Fruit fly (Drosophila melanogaster): ENCODE measurements around the gene Cyp4g1.
"Not testable (repeated sequence)": the region's sequence is repeated elsewhere in the genome, so short reads cannot be mapped to it uniquely, and the experiment has no call there.

Cyp4g1 gene

DNA sequence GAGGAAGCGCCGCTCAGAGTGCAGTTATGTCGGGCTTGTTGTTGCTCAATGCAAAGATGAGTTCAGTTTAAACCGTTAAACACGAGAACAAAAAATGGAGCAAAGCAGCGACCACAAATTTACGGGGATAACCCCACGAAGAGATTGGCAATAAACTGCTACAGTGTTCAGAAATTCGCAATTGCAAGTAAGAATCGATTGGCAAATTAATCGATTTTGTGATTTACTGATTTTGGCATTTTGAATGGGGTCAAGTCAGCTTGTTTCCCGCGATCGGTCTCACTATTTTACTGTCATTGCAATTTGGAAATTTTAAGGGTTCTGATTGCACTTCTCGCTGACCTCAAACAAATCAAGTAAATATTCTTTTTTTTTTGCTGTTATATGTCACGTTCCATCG lies 12.5 kb upstream of the Cyp4g1 start, which contains the start of gene CG3176:
Gene CG3176 (plus strand): TSS at position 221 of the 400 bp plus-strand sequence.
- TF ChIP-seq CG17801 (GFP tag; optimal IDR thresholded peaks at IDR 0.05; ENCODE audit: partially characterized antibody), result not testable (repeated sequence)

DNA sequence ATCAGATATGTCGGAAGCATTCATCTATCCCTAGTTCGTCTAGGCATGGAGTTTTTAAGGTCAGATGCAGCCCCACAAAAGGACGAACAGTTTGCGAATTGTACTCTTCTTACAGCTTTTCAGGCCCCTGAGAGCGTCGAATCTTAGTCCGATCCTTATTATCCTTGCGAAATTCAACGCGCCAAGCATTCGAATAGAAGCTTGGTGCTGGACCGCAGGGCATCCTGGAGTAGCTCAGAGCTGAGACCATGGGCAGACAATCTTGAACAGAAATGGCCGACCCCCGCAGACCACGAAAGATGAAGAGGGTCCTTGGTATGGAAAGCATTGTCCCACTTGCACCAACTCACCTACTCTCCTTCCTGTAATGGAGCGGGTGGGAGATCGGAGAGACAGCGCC lies 9.6 kb upstream of the Cyp4g1 start, which contains the start of gene CG32817:
Gene CG32817 (plus strand): TSS at position 301 of the 400 bp plus-strand sequence.
- TF ChIP-seq CG17801 (GFP tag; optimal IDR thresholded peaks at IDR 0.05; ENCODE audit: partially characterized antibody), result no peak

DNA sequence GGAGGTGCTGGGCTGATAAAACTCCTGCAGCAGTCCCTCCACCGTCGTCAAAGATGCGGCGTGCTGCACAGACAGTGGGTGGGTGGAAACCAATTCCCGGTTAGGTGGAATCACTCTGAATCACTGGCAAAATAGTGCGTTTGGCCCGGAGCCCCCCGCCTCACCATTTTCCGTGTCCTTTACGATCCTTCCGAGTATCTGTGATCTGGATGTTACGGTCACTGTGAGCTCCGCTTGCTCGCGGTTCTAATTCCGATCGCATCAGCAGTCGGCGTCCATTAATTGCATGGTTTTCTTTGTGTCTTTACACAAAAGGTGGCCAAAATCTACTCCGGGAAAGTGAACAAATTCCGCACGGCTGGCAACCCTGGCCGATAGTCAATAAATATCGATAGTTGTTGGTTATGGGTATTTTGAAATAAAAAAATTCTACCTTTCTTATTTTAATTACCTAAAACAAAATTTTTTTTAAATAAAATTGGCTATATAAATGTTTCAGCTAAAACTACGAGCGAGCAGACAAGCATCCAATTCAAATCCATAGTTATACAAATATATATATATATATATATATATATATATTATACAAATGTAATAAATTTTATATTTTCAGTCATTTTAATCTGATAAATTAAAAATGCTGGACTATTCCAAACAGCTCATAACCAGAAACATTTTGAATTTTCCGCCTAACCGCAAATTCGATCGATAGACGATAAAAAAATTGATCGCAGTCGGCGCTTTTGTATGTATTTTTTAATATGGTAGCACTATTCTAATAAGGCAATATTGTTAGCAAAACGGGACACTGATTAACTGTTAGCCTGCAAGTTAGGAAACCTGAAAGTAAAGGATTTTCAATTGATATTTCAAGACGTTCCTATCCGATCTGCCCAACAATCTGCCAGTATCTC lies 7.4 kb upstream of the Cyp4g1 start, which contains the start of the genes ebo and CG13373:
Gene ebo (minus strand): TSS at position 350 of the 914 bp plus-strand sequence.
Gene CG13373 (plus strand): TSS at position 755 of the 914 bp plus-strand sequence.
- TF ChIP-seq CG17801 (GFP tag; optimal IDR thresholded peaks at IDR 0.05; ENCODE audit: partially characterized antibody), result peak; percentile 69

dm6 chrX:470626-471025 lies 1.5 kb upstream of the Cyp4g1 start, which contains the start of gene CG32816:
Gene CG32816 (minus strand): TSS chrX:470726.
- no peak for TF ChIP-seq CG17801 (GFP tag; optimal IDR thresholded peaks at IDR 0.05; ENCODE audit: partially characterized antibody)

dm6 chrX:463934-464333 lies 5.2 kb downstream of the Cyp4g1 start:
- TF ChIP-seq CG17801 (GFP tag; optimal IDR thresholded peaks at IDR 0.05; ENCODE audit: partially characterized antibody), result no peak

dm6 chrX:460447-460846 lies 8.7 kb downstream of the Cyp4g1 start, which contains the start of gene ase:
Gene ase (plus strand): TSS chrX:460747.
- no peak for TF ChIP-seq CG17801 (GFP tag; optimal IDR thresholded peaks at IDR 0.05; ENCODE audit: partially characterized antibody)

DNA sequence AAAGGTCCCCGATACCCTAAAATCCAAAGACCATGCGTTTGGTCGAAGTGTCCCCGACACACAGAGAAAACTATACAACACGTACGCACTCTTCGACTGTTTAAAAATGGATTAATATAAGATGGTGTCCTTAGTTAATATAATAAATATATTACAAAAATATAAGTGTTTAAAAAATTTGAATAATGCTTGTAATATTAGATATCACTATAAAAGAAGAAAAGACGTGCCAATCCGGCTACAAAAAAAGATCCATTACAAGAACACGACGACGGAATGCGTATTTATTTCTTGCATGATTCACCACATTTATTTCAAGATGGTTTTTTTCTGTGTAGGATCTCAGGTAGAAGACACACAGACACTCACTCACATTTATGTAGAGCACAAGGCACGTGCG lies 11.3 kb downstream of the Cyp4g1 start:
- TF ChIP-seq CG17801 (GFP tag; optimal IDR thresholded peaks at IDR 0.05; ENCODE audit: partially characterized antibody), result no peak

DNA sequence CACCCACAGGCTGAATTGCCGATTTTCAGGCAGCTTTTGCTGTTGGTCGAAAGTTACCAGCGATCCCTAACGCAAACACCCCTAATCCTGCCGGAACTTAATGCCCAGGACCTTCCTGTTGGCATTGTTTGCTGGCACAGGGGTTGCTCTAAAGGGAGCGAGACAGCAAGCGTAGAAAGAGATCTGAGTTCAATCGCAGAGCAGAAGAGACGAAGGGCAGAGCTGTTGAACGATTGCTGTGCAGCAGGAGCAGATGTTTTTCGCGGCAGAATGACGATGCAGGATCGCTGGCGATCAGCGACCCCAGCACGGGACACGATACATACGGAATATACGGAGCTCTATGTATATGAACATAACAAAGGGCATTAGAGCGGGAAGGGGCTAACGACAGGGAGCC lies 12.2 kb downstream of the Cyp4g1 start:
- no peak for TF ChIP-seq CG17801 (GFP tag; optimal IDR thresholded peaks at IDR 0.05; ENCODE audit: partially characterized antibody)

- TF ChIP-seq CG17801 (GFP tag; optimal IDR thresholded peaks at IDR 0.05; ENCODE audit: partially characterized antibody), result no peak
Measured at dm6 chrX:452716-453115, 16.4 kb downstream of the Cyp4g1 start.

DNA sequence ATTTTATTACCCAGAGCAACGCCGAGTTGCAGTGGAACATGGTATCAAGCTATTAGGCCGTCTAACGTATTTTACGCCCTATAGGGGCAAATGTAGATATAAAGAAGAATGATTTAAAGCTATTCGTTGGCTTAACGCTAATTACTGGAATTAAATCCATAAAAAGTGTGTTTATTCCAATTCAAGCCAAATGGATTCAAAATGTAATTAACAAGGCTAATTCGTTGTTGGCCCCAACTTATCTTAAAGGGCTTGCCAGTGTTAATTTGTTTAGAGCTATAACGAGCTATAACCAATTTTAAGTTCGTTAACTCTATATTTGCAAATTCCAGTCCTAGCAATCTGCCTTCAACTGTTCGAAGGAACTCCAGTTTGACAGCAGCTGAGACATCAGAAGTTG lies 20.2 kb downstream of the Cyp4g1 start:
- no peak for TF ChIP-seq CG17801 (GFP tag; optimal IDR thresholded peaks at IDR 0.05; ENCODE audit: partially characterized antibody)

DNA sequence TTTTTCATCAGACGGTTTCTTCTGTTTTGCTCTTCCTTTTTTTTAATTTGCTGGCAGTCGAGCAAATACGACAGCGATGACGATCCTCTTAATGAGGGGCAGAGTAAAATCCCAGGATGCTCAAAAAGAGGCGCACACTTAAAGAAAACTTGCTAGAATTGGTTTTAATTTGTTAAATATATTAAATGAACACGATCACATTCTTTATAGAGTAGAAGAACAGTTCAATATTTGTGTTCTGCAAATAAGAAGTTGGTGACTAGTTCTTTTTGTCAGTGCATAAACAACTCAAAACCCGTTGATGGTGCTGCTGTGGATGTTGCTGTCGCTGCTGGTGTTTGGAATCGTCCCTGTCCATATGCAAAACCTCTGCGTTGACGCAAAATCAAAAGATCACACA lies 20.9 kb downstream of the Cyp4g1 start:
- no peak for TF ChIP-seq CG17801 (GFP tag; optimal IDR thresholded peaks at IDR 0.05; ENCODE audit: partially characterized antibody)

- no peak for TF ChIP-seq CG17801 (GFP tag; optimal IDR thresholded peaks at IDR 0.05; ENCODE audit: partially characterized antibody)
Measured at dm6 chrX:446002-446401, 23.1 kb downstream of the Cyp4g1 start.

DNA sequence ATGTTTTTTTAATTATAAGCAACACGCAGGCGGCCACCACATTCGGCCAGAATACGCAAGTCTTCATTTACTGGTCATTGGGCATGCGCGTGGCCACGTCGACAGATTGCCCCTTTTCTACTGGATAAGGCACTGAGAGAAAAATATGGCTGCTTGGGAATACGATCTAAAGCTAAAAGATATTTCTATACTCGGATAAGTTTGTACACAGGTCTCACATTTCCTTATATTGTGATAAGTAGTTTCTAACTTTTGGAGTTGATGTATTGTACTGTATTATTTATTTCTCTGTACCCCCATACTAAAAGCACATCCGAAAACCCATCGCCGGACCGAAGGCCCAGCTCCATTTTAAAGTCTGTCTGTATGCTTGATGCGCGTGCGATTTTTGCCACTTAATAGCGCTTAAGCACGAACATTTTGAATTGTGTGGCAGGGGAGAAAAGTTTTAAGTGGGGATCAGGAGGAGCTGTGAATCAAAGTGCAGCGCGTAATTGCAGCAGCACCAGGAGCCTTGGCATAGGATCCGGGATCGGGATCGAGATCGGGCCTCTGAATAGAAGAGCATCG lies 25.1 kb downstream of the Cyp4g1 start:
- TF ChIP-seq CG17801 (GFP tag; optimal IDR thresholded peaks at IDR 0.05; ENCODE audit: partially characterized antibody), result no peak

DNA sequence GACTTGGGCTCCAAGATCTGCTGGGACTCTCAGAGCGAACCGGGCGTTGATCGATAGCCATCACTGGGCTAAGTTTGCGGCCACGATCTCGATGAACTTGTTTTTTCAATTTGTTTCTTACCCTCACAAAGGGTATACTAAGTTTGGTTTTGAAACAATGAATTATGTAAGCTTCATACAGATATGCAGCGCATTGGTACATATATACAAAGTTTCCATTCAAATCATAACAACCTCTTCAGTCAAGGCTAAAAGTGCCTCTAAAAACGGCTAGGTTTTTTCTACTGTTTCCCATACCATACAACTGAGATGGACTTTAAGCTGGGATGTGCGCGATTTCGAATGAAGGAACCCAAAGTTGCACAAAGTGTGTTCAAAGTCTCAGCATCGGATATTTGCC lies 27.8 kb downstream of the Cyp4g1 start:
- TF ChIP-seq CG17801 (GFP tag; optimal IDR thresholded peaks at IDR 0.05; ENCODE audit: partially characterized antibody), result no peak

dm6 chrX:437404-437803 lies 31.7 kb downstream of the Cyp4g1 start, which contains the start of gene Pgcl:
Gene Pgcl (minus strand): TSS chrX:437448.
- TF ChIP-seq CG17801 (GFP tag; optimal IDR thresholded peaks at IDR 0.05; ENCODE audit: partially characterized antibody), result no peak

DNA sequence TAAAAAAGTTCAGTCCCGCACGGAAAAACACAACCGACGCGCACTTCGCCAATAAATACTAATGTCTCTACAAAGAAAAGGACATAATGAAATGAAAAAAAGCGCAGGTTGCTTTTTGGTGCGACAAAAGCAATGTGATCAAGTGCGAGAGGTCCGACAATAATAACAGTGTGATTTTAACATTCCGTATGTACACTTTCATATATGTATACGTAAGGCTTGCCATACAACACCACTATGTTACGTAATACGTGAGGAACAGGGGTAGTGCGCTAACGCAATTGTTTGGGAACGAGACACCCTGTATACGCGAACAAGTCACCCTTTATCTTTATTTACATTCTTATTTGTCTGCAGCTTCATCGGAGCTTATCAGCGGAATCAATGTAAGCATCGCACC lies 40.9 kb downstream of the Cyp4g1 start:
- no peak for TF ChIP-seq CG17801 (GFP tag; optimal IDR thresholded peaks at IDR 0.05; ENCODE audit: partially characterized antibody)

Measured in ovary, adult (tissue).